Worm (Caenorhabditis elegans) whole organism, late embryonic: ENCODE measurements around the gene cup-14.

Source experiments
- ama-1 ChIP-seq: fragments of 150-350 bp; optimal IDR thresholded peaks from 2 replicates; lab custom pipeline; 2014
- ceh-34 ChIP-seq: sonication (generic microtip); optimal IDR thresholded peaks from 2 replicates; lab custom pipeline; 2016; ENCODE audit warnings: mild to moderate bottlenecking, missing genetic modification characterization, missing compliant biosample characterization
- ceh-48 ChIP-seq: sonication (generic microtip); optimal IDR thresholded peaks from 2 replicates; lab custom pipeline; 2016; ENCODE audit warnings: missing genetic modification characterization, inconsistent platforms, missing compliant biosample characterization
- dmd-4 ChIP-seq: sonication (generic microtip); optimal IDR thresholded peaks from 2 replicates; lab custom pipeline; 2016; ENCODE audit warnings: borderline replicate concordance, missing genetic modification characterization, missing compliant biosample characterization
- elt-2 ChIP-seq: sonication (generic microtip); optimal IDR thresholded peaks from 2 replicates; lab custom pipeline; 2016; ENCODE audit warnings: missing genetic modification reagents, missing genetic modification characterization, missing compliant biosample characterization
- hlh-15 ChIP-seq: sonication (generic microtip); optimal IDR thresholded peaks from 2 replicates; lab custom pipeline; 2016; ENCODE audit warnings: missing genetic modification characterization, missing compliant biosample characterization
- hlh-30 ChIP-seq: sonication (generic microtip); optimal IDR thresholded peaks from 2 replicates; lab custom pipeline; 2017; ENCODE audit warnings: antibody characterized with exemption, missing genetic modification characterization, missing compliant biosample characterization; ENCODE audit not compliant: insufficient read depth
- mec-3 ChIP-seq: sonication (generic microtip); optimal IDR thresholded peaks from 2 replicates; lab custom pipeline; 2016; ENCODE audit warnings: borderline replicate concordance, missing genetic modification characterization, missing compliant biosample characterization
- nhr-11 ChIP-seq: fragments of 150-350 bp; optimal IDR thresholded peaks from 2 replicates; lab custom pipeline; 2014; ENCODE audit warnings: missing biosample characterization, missing genetic modification characterization
- pha-4 ChIP-seq: fragments of 150-350 bp; optimal IDR thresholded peaks from 2 replicates; lab custom pipeline; 2018; ENCODE audit warnings: missing biosample characterization, missing genetic modification reagents, missing genetic modification characterization
- pros-1 ChIP-seq: fragments of 150-350 bp; optimal IDR thresholded peaks from 2 replicates; lab custom pipeline; 2014; ENCODE audit warnings: missing biosample characterization, missing genetic modification reagents, missing genetic modification characterization
- rnt-1 ChIP-seq: sonication (generic microtip); optimal IDR thresholded peaks from 2 replicates; lab custom pipeline; 2016; ENCODE audit warnings: missing genetic modification characterization, missing compliant biosample characterization
- sox-2 ChIP-seq: fragments of 200-800 bp; sonication (Bioruptor generic); IDR thresholded peaks from 2 replicates; pipeline ENCODE4 v1.3.6; 2022; ENCODE audit warnings: missing genetic modification reagents, missing genetic modification characterization, missing compliant biosample characterization
- unc-86 ChIP-seq: sonication (generic microtip); optimal IDR thresholded peaks from 2 replicates; lab custom pipeline; 2016; ENCODE audit warnings: missing genetic modification characterization, missing compliant biosample characterization

- no peak for TF ChIP-seq pha-4
- no peak for TF ChIP-seq ama-1
- TF ChIP-seq hlh-30 (tag; lab: Kevin White, UChicago) = no peak
- TF ChIP-seq ceh-34 (tag; lab: Kevin White, UChicago) = no peak
- TF ChIP-seq sox-2 (GFP tag; lab: Robert Waterston, UW) = no peak
- TF ChIP-seq ceh-48 = no peak
- no peak for TF ChIP-seq mec-3 (tag; lab: Kevin White, UChicago)
- TF ChIP-seq rnt-1 (tag; lab: Kevin White, UChicago) = no peak
- TF ChIP-seq hlh-15 = no peak
- TF ChIP-seq pros-1 (tag; lab: Kevin White, UChicago) = no peak
- TF ChIP-seq unc-86 = no peak
- no peak for TF ChIP-seq dmd-4 (tag; lab: Kevin White, UChicago)
- no peak for TF ChIP-seq nhr-11 (tag; lab: Kevin White, UChicago)
- no peak for TF ChIP-seq elt-2 (tag; lab: Kevin White, UChicago)
These were observed 58.6 kb downstream of the cup-14 start for ce11 chrII:13813413-13813812.
